Worm (Caenorhabditis elegans) whole organism, mixed stage, embryonic: ENCODE measurements around the gene tre-5.

Experiments
- M03D4.4 ChIP-seq: sonication (generic microtip); optimal IDR thresholded peaks from 2 replicates; lab custom pipeline; 2017; ENCODE audit warnings: mild to moderate bottlenecking, missing genetic modification characterization, missing compliant biosample characterization
- bed-3 ChIP-seq: fragments of 200-800 bp; sonication (Bioruptor generic); optimal IDR thresholded peaks from 3 replicates; lab custom pipeline; 2018; ENCODE audit warnings: mild to moderate bottlenecking, missing genetic modification characterization, moderate library complexity, missing compliant biosample characterization
- ceh-39 ChIP-seq: fragments of 150-350 bp; optimal IDR thresholded peaks from 2 replicates; lab custom pipeline; 2014; ENCODE audit warnings: missing biosample characterization, missing genetic modification characterization
- ceh-43 ChIP-seq: fragments of 200-800 bp; sonication (Bioruptor generic); optimal IDR thresholded peaks from 2 replicates; lab custom pipeline; 2018; ENCODE audit warnings: mild to moderate bottlenecking, missing genetic modification characterization, moderate library complexity, missing compliant biosample characterization
- ceh-83 ChIP-seq: fragments of 200-800 bp; sonication (Bioruptor generic); optimal IDR thresholded peaks from 2 replicates; lab custom pipeline; 2018; ENCODE audit warnings: mild to moderate bottlenecking, missing genetic modification characterization, missing compliant biosample characterization
- ces-1 ChIP-seq: fragments of 150-350 bp; optimal IDR thresholded peaks from 2 replicates; lab custom pipeline; 2014; ENCODE audit warnings: missing biosample characterization, missing genetic modification reagents, missing genetic modification characterization
- cnd-1 ChIP-seq: fragments of 200-800 bp; sonication (Bioruptor generic); optimal IDR thresholded peaks from 2 replicates; lab custom pipeline; 2018; ENCODE audit warnings: mild to moderate bottlenecking, missing genetic modification characterization, missing compliant biosample characterization
- drap-1 ChIP-seq: fragments of 200-800 bp; sonication (Bioruptor generic); optimal IDR thresholded peaks from 3 replicates; lab custom pipeline; 2018; ENCODE audit warnings: mild to moderate bottlenecking, missing genetic modification characterization, missing compliant biosample characterization
- elt-1 ChIP-seq: sonication (generic microtip); optimal IDR thresholded peaks from 2 replicates; lab custom pipeline; 2017; ENCODE audit warnings: missing genetic modification characterization, mild to moderate bottlenecking, missing compliant biosample characterization, antibody characterized with exemption, moderate library complexity, borderline replicate concordance; ENCODE audit not compliant: insufficient read depth
- elt-3 ChIP-seq: fragments of 150-350 bp; optimal IDR thresholded peaks from 2 replicates; lab custom pipeline; 2014; ENCODE audit warnings: missing biosample characterization, missing genetic modification characterization
- flh-1 ChIP-seq: fragments of 200-800 bp; sonication (Bioruptor generic); optimal IDR thresholded peaks from 2 replicates; lab custom pipeline; 2018; ENCODE audit warnings: mild to moderate bottlenecking, missing genetic modification characterization, moderate library complexity, missing compliant biosample characterization
- ham-2 ChIP-seq: fragments of 200-800 bp; sonication (Bioruptor generic); optimal IDR thresholded peaks from 2 replicates; lab custom pipeline; 2018; ENCODE audit warnings: mild to moderate bottlenecking, missing genetic modification characterization, missing compliant biosample characterization
- hlh-1 ChIP-seq: fragments of 150-350 bp; optimal IDR thresholded peaks from 2 replicates; lab custom pipeline; 2014; ENCODE audit warnings: missing biosample characterization, missing genetic modification reagents, missing genetic modification characterization
- lin-13 ChIP-seq: fragments of 150-350 bp; optimal IDR thresholded peaks from 2 replicates; lab custom pipeline; 2014; ENCODE audit warnings: missing biosample characterization, missing genetic modification characterization
- lin-32 ChIP-seq: fragments of 200-800 bp; sonication (Bioruptor generic); optimal IDR thresholded peaks from 2 replicates; lab custom pipeline; 2018; ENCODE audit warnings: mild to moderate bottlenecking, missing genetic modification characterization, missing compliant biosample characterization
- lsy-2 ChIP-seq: fragments of 150-350 bp; optimal IDR thresholded peaks from 2 replicates; lab custom pipeline; 2014; ENCODE audit warnings: missing biosample characterization, missing genetic modification characterization
- mab-5 ChIP-seq: fragments of 150-350 bp; optimal IDR thresholded peaks from 2 replicates; lab custom pipeline; 2014; ENCODE audit warnings: missing biosample characterization, missing genetic modification characterization
- mep-1 ChIP-seq: fragments of 150-350 bp; optimal IDR thresholded peaks from 2 replicates; lab custom pipeline; 2017; ENCODE audit warnings: missing biosample characterization, missing genetic modification reagents, missing genetic modification characterization, inconsistent platforms
- mls-2 ChIP-seq: sonication (generic microtip); optimal IDR thresholded peaks from 2 replicates; lab custom pipeline; 2016; ENCODE audit warnings: mild to moderate bottlenecking, missing genetic modification characterization, moderate library complexity, missing compliant biosample characterization
- nhr-12 ChIP-seq: fragments of 150-350 bp; optimal IDR thresholded peaks from 2 replicates; lab custom pipeline; 2014; ENCODE audit warnings: missing biosample characterization, missing genetic modification characterization
- nhr-2 ChIP-seq: fragments of 150-350 bp; optimal IDR thresholded peaks from 2 replicates; lab custom pipeline; 2014; ENCODE audit warnings: missing biosample characterization, missing genetic modification characterization
- nhr-28 ChIP-seq: fragments of 150-350 bp; optimal IDR thresholded peaks from 2 replicates; lab custom pipeline; 2014; ENCODE audit warnings: missing biosample characterization, missing genetic modification characterization
- nhr-76 ChIP-seq: sonication (generic microtip); optimal IDR thresholded peaks from 2 replicates; lab custom pipeline; 2017; ENCODE audit warnings: missing biosample characterization, missing genetic modification characterization
- pha-4 ChIP-seq: fragments of 150-350 bp; optimal IDR thresholded peaks from 2 replicates; lab custom pipeline; 2018; ENCODE audit warnings: missing biosample characterization, missing genetic modification reagents, missing genetic modification characterization
- sem-2 ChIP-seq: fragments of 200-800 bp; sonication (Bioruptor generic); optimal IDR thresholded peaks from 2 replicates; lab custom pipeline; 2018; ENCODE audit warnings: mild to moderate bottlenecking, missing genetic modification characterization, missing compliant biosample characterization
- snpc-4 ChIP-seq: fragments of 150-350 bp; optimal IDR thresholded peaks from 2 replicates; lab custom pipeline; 2014; ENCODE audit warnings: missing biosample characterization, missing genetic modification characterization
- tbx-8 ChIP-seq: fragments of 200-800 bp; sonication (Bioruptor generic); optimal IDR thresholded peaks from 2 replicates; lab custom pipeline; 2018; ENCODE audit warnings: mild to moderate bottlenecking, missing genetic modification characterization, moderate library complexity, missing compliant biosample characterization
- unc-120 ChIP-seq: sonication (generic microtip); optimal IDR thresholded peaks from 2 replicates; lab custom pipeline; 2017; ENCODE audit warnings: missing genetic modification characterization, missing compliant biosample characterization; ENCODE audit not compliant: poor library complexity, severe bottlenecking
- unc-39 ChIP-seq: fragments of 150-350 bp; optimal IDR thresholded peaks from 2 replicates; lab custom pipeline; 2014; ENCODE audit warnings: missing biosample characterization, missing genetic modification characterization
- unc-62 ChIP-seq: fragments of 150-350 bp; optimal IDR thresholded peaks from 2 replicates; lab custom pipeline; 2014; ENCODE audit warnings: missing biosample characterization, missing genetic modification reagents, missing genetic modification characterization
- zip-8 ChIP-seq: fragments of 150-350 bp; optimal IDR thresholded peaks from 2 replicates; lab custom pipeline; 2014; ENCODE audit warnings: missing biosample characterization, missing genetic modification characterization
- ztf-11 ChIP-seq: fragments of 150-350 bp; optimal IDR thresholded peaks from 2 replicates; lab custom pipeline; 2014; ENCODE audit warnings: missing biosample characterization, missing genetic modification characterization

The tre-5 gene

DNA sequence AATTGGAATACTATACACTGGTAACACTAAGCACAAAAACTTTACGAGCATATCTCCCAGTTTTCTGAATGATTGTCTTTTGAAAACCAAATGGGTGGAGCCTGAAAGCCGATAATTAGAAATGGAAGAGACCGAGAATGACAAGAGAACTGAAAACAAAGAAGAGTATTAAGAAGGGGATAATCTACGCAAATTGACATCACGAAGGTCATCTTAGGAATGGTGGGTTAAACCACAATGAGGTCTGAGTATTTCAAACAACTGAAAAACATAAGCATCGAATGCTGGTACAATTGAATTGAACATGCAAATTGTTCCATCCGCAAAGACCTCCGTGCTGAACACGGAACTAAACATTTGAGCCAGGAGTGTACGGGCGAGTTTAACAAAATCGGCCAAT is 15.7 kb downstream of the tre-5 start, which contains the start of gene spp-24:
Gene spp-24, minus strand, starts transcription at position 101 of the 400 bp plus-strand sequence.
- no peak for TF ChIP-seq unc-39
- TF ChIP-seq ceh-83 (GFP tag; lab: Kevin White, UChicago): no peak
- no peak for TF ChIP-seq ham-2 (GFP tag; lab: Kevin White, UChicago)
- TF ChIP-seq tbx-8 (GFP tag; lab: Kevin White, UChicago): no peak

- TF ChIP-seq flh-1 (GFP tag; lab: Kevin White, UChicago) (no peak), bed-3 (GFP tag; lab: Kevin White, UChicago) (no peak), snpc-4 (tag; lab: Kevin White, UChicago) (no peak), ceh-83 (GFP tag; lab: Kevin White, UChicago) (no peak), ztf-11 (no peak), sem-2 (no peak), elt-1 (tag; lab: Kevin White, UChicago) (no peak), drap-1 (GFP tag; lab: Kevin White, UChicago) (no peak), unc-120 (no peak), mep-1 (no peak), lin-32 (GFP tag; lab: Kevin White, UChicago) (no peak)
- TF ChIP-seq, all 35 proteins: peak for 0
These were observed 17.9 kb downstream of the tre-5 start, which contains the start of gene F23F1.6 for ce11 chrII:37213-37612. Gene F23F1.6 (minus strand): TSS chrII:37313.

DNA sequence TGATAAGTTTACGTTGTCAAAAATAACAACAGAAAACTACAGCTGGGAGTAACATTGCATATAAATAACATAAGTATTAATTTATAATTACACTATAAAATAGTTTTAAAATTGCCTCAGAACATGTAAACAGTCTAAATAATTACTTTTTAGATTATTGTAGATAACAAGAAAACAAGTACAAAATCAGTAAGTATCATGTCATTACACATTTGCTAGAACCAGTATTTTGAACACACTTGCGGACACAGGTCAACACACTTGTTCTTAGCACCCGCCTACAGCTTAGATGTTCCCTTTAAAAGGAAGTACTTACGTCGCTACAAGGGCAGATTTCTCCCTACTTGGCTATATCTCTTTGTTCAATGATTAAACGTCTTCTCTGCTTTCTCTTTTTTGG is 21.2 kb downstream of the tre-5 start, which contains the start of gene F23F1.2:
Gene F23F1.2, plus strand, starts transcription at position 301 of the 400 bp plus-strand sequence.
- TF ChIP-seq ztf-11 (no peak), snpc-4 (tag; lab: Kevin White, UChicago) (no peak), nhr-28 (tag; lab: Kevin White, UChicago) (no peak), nhr-76 (tag; lab: Kevin White, UChicago) (no peak), sem-2 (no peak)
- TF ChIP-seq, all 35 proteins: peak for 0

DNA sequence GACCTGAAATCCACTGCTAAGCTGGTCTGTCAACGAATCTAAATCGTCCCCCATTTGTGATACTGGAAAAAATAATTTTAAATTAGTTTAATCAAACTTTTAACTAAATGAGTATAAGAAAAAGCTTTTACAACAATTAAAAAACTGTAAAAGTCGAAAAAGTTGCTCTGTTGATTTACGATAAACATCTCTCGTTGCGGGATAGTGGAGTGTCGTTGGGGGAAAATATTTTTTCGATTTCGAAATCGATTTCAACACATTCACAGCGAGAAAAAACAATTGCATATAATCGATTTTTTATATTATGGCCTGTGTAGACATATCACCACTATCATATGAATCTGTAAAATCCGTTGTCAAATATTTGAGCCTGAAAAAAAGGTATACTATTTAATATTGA is 23.6 kb downstream of the tre-5 start, which contains the start of the genes F23F1.5 and fbxc-54:
Gene F23F1.5, minus strand, starts transcription at position 64 of the 400 bp plus-strand sequence.
Gene fbxc-54, plus strand, starts transcription at position 199 of the 400 bp plus-strand sequence.
- TF ChIP-seq mep-1: no peak
- TF ChIP-seq flh-1 (GFP tag; lab: Kevin White, UChicago): no peak
- TF ChIP-seq ceh-83 (GFP tag; lab: Kevin White, UChicago): no peak
- TF ChIP-seq ztf-11: no peak
- no peak for TF ChIP-seq zip-8 (tag; lab: Kevin White, UChicago)
- no peak for TF ChIP-seq hlh-1
- no peak for TF ChIP-seq tbx-8 (GFP tag; lab: Kevin White, UChicago)
- no peak for TF ChIP-seq pha-4 (tag; lab: Kevin White, UChicago)
- TF ChIP-seq drap-1 (GFP tag; lab: Kevin White, UChicago): no peak
- no peak for TF ChIP-seq sem-2
- no peak for TF ChIP-seq unc-62 (GFP tag; lab: Kevin White, UChicago)

DNA sequence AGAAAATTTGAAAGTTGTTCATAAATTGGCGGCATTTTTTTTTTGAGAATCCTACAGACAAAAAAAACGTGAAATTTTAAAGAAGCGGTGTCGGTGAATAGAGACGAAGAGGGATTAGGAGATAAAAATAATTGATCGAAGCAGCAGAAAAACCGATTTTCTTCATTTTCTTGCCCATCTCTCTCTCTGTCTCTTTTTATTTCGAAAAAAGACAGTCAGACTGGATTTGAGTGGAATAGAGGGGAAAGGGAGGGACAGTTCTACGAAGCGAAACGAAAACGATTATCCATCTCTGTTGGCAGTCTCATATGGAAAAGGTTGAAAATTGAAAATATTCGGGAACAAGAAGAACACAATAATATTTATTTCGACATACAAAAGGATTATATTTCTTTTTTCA is 25.5 kb downstream of the tre-5 start:
- TF ChIP-seq flh-1 (GFP tag; lab: Kevin White, UChicago) (no peak), M03D4.4 (tag; lab: Kevin White, UChicago) (no peak), lsy-2 (tag; lab: Kevin White, UChicago) (no peak), ces-1 (GFP tag; lab: Kevin White, UChicago) (no peak), ceh-39 (tag; lab: Kevin White, UChicago) (no peak), zip-8 (tag; lab: Kevin White, UChicago) (no peak), cnd-1 (no peak), elt-3 (tag; lab: Kevin White, UChicago) (no peak)
- TF ChIP-seq, all 35 proteins: peak for 0

DNA sequence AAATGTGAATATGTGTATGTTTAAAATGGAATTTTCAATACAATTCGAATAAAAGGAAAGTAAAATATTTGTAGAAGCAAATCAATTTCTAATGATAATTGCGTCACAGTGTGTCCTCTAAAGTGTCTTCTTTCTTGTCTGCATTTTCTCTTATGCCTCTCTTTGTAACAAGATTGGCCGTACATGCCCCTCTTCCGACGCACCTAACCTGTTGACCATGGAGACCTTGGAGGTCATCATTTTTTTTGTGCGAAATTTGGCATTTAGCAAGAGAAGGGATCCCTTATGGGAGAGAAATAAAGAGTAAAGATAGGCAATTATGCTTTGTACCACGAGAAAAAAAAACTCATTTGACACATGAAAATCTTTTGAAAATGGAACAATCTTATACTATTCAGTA is 26.8 kb downstream of the tre-5 start, which contains the start of gene F23F1.4:
Gene F23F1.4, minus strand, starts transcription at position 141 of the 400 bp plus-strand sequence.
- no peak for TF ChIP-seq drap-1 (GFP tag; lab: Kevin White, UChicago)
- TF ChIP-seq elt-3 (tag; lab: Kevin White, UChicago): no peak
- TF ChIP-seq mls-2: no peak
- no peak for TF ChIP-seq tbx-8 (GFP tag; lab: Kevin White, UChicago)
- peak; percentile 95 for TF ChIP-seq nhr-2
- TF ChIP-seq bed-3 (GFP tag; lab: Kevin White, UChicago): no peak
- no peak for TF ChIP-seq ceh-43 (GFP tag; lab: Kevin White, UChicago)
- no peak for TF ChIP-seq unc-120
- no peak for TF ChIP-seq mab-5 (tag; lab: Kevin White, UChicago)
- TF ChIP-seq sem-2: no peak
- TF ChIP-seq nhr-12 (tag; lab: Kevin White, UChicago): no peak
- TF ChIP-seq mep-1: no peak
- TF ChIP-seq zip-8 (tag; lab: Kevin White, UChicago): peak; percentile 32
- TF ChIP-seq nhr-76 (tag; lab: Kevin White, UChicago): no peak
- no peak for TF ChIP-seq elt-1 (tag; lab: Kevin White, UChicago)
- no peak for TF ChIP-seq ces-1 (GFP tag; lab: Kevin White, UChicago)
- TF ChIP-seq lin-13 (tag; lab: Kevin White, UChicago): no peak
- no peak for TF ChIP-seq pha-4 (tag; lab: Kevin White, UChicago)
